Worm (Caenorhabditis elegans) whole organism, early embryonic: ENCODE results near the gene C48B4.3.

Source experiments
- B0310.2 ChIP-seq: sonication (generic microtip); optimal IDR thresholded peaks from 2 replicates; lab custom pipeline; 2016; ENCODE audit warnings: mild to moderate bottlenecking, missing genetic modification characterization, missing compliant biosample characterization
- F13C5.2 ChIP-seq: sonication (generic microtip); optimal IDR thresholded peaks from 2 replicates; lab custom pipeline; 2017; ENCODE audit warnings: mild to moderate bottlenecking, missing genetic modification characterization, inconsistent platforms, missing compliant biosample characterization
- aly-1 ChIP-seq: sonication (generic microtip); optimal IDR thresholded peaks from 2 replicates; lab custom pipeline; 2016; ENCODE audit warnings: missing genetic modification characterization, missing compliant biosample characterization
- ama-1 ChIP-seq: fragments of 150-350 bp; optimal IDR thresholded peaks from 2 replicates; lab custom pipeline; 2014
- flt-1 ChIP-seq: fragments of 200-800 bp; sonication (Bioruptor generic); IDR thresholded peaks from 2 replicates; pipeline ENCODE4 v1.3.6; 2022; ENCODE audit warnings: missing genetic modification characterization, missing compliant biosample characterization
- scrt-1 ChIP-seq: fragments of 200-800 bp; sonication (Bioruptor generic); IDR thresholded peaks from 2 replicates; pipeline ENCODE4 v1.3.6; 2022; ENCODE audit warnings: missing genetic modification characterization, missing compliant biosample characterization
- tbx-37 ChIP-seq: fragments of 200-800 bp; sonication (Bioruptor generic); conservative IDR thresholded peaks from 2 replicates; pipeline ENCODE4 v1.3.6; 2022; ENCODE audit warnings: missing genetic modification reagents, missing genetic modification characterization, missing compliant biosample characterization

DNA sequence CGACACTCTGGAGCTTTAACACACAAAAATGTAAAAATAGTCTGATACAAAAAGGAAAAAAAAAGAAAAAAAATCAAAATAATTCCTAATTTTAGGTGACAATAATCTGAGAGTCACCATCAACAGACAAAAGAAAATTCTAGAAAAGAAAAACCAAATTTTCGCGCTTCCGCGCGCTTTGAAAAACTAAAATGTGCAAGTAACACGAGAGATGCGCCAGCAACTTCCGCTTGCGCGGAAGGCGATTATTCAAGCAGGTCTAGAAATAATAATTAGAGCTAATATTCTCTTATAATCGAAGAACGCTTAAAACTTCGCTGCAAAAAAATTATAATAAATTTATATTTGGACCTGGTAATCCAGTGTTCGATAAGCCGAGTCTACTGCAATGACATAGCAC, 34.7 kb upstream of the C48B4.3 start:
- TF ChIP-seq F13C5.2 (tag; lab: Kevin White, UChicago) (no peak), B0310.2 (no peak), ama-1 (lab: Kevin White, UChicago) (no peak), tbx-37 (GFP tag; lab: Robert Waterston, UW) (no peak), aly-1 (tag; lab: Kevin White, UChicago) (no peak), flt-1 (GFP tag; lab: Robert Waterston, UW) (no peak), scrt-1 (GFP tag; lab: Robert Waterston, UW) (no peak)
